Worm (Caenorhabditis elegans) whole organism, dauer: ENCODE data around the gene pqn-79.
"Not testable (repeated sequence)": the region's sequence is repeated elsewhere in the genome, so short reads cannot be mapped to it uniquely, and the experiment has no call there.

Source experiments
- unc-62 ChIP-seq: sonication (generic microtip); optimal IDR thresholded peaks from 2 replicates; lab custom pipeline; 2017; ENCODE audit warnings: missing biosample characterization, missing genetic modification reagents, missing genetic modification characterization

Gene pqn-79

ce11 chrIV:15617667-15618066 lies 22.3 kb downstream of the pqn-79 start:
- TF ChIP-seq unc-62 (GFP tag; lab: Kevin White, UChicago), result no peak

DNA sequence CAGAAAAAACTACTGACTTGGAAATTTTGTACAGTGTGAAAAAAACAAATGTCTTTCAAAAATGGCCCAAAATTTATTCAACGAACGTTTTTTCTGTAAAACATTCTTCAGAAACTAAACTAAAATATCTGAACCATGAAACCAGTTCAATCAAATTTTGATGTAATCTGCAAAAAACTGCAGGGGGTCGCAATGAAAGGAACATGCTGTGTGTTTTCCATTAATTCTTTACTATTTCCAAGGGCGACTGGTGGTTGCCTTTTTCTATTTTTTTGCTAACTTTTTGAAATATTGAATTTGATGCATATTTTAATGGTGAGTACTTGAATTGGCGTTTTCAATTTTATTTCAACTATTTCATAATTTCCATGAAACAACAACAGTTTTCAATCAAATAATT lies 35.8 kb downstream of the pqn-79 start, which contains the start of gene Y105C5A.9:
Gene Y105C5A.9, plus strand, starts transcription at position 301 of the 400 bp plus-strand sequence.
- no peak for TF ChIP-seq unc-62 (GFP tag; lab: Kevin White, UChicago)

ce11 chrIV:15634240-15634789 lies 38.9 kb downstream of the pqn-79 start, which contains the start of gene Y105C5A.1274:
Gene Y105C5A.1274 (plus strand): TSS chrIV:15634739.
- TF ChIP-seq unc-62 (GFP tag; lab: Kevin White, UChicago), result not testable (repeated sequence)

- not testable (repeated sequence) for TF ChIP-seq unc-62 (GFP tag; lab: Kevin White, UChicago)
These were observed 40.1 kb downstream of the pqn-79 start, which contains the start of gene Y105C5A.10 for ce11 chrIV:15635462-15635861. Gene Y105C5A.10 (plus strand): TSS chrIV:15635762.

DNA sequence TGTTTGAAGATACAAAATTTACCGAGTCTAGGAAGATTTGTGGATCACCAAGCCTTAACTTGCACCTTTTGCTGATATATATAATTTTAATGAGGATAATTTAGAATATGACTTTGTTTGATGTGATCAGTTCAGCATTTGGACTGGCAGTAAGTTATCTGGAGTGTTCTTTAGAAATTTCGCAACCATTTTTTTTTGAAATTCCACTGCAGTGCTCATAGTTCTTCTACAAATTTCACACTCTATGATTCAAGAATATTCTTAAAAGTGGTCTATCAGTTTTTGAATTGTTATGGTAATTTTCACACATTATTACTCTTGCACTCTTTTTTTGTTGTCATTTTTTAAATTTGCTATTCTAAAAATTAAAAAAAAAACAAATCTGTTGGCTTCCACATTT lies 43.9 kb downstream of the pqn-79 start:
- TF ChIP-seq unc-62 (GFP tag; lab: Kevin White, UChicago), result no peak

DNA sequence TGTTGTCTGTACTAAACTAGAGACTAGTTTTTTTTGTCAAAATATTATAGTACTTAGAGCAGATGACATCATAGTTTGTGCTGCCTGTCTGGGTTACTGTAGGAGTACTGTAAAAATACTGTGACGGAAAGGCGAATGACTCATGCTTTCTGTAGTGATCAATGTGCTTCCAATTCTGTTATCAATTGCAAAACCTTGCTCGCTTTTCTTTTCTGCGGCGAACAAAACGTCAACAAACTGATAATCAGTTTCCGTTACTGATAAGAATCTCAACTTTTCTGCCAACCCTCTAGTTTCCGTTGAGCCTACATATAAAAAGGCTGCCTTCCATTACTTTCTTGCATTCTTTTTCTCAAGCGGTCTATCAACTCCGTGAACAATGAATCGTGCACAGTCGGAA lies 45.5 kb downstream of the pqn-79 start, which contains the start of gene Y105C5A.13:
Gene Y105C5A.13, plus strand, starts transcription at position 380 of the 400 bp plus-strand sequence.
- no peak for TF ChIP-seq unc-62 (GFP tag; lab: Kevin White, UChicago)

ce11 chrIV:15641699-15642098 lies 46.3 kb downstream of the pqn-79 start, which contains the start of gene Y105C5A.12:
Gene Y105C5A.12 (minus strand): TSS chrIV:15641799.
- not testable (repeated sequence) for TF ChIP-seq unc-62 (GFP tag; lab: Kevin White, UChicago)
